Worm (Caenorhabditis elegans) whole organism, L4 larva: ENCODE results near the gene irld-59.
"Not testable (repeated sequence)": the region's sequence is repeated elsewhere in the genome, so short reads cannot be mapped to it uniquely, and the experiment has no call there.

Experiments
- fos-1 ChIP-seq: fragments of 150-350 bp; optimal IDR thresholded peaks from 2 replicates; lab custom pipeline; 2014; ENCODE audit warnings: missing biosample characterization, missing genetic modification characterization
- nhr-76 ChIP-seq: fragments of 150-350 bp; optimal IDR thresholded peaks from 2 replicates; lab custom pipeline; 2014; ENCODE audit warnings: missing biosample characterization, missing genetic modification characterization
- pqm-1 ChIP-seq: sonication (generic microtip); optimal IDR thresholded peaks from 2 replicates; lab custom pipeline; 2017; ENCODE audit warnings: missing biosample characterization, missing genetic modification characterization
- unc-62 ChIP-seq, 3 experiments: fragments of 150-350 bp in 1 of 3; sonication (generic microtip); optimal IDR thresholded peaks in 2 of 3; peaks in 1 of 3; 1 replicate in 1 of 3; 2 replicates in 2 of 3; lab custom pipeline; 2014 to 2017; ENCODE audit warnings: missing biosample characterization in 3 of 3, missing genetic modification characterization in 3 of 3, missing genetic modification reagents in 3 of 3, missing genotype in 1 of 3

- TF ChIP-seq pqm-1 (tag; lab: Kevin White, UChicago); fos-1 (tag; lab: Kevin White, UChicago); nhr-76 (tag; lab: Kevin White, UChicago); unc-62 (GFP tag; optimal IDR thresholded peaks at IDR 0.05 in 1 of 2; lab: Kevin White, UChicago); unc-62 (tag; optimal IDR thresholded peaks at IDR 0.05; lab: Kevin White, UChicago): not testable (repeated sequence)
These were observed 25.9 kb upstream of the irld-59 start for ce11 chrIV:15310965-15311364.
